Worm (Caenorhabditis elegans) whole organism, L2 larva: ENCODE data around the gene clec-196.
A peak's percentile ranks its signal among the peaks of the same experiment; 100 is the strongest.

ENCODE experiments used
- C34F6.9 ChIP-seq: fragments of 150-350 bp; optimal IDR thresholded peaks from 2 replicates; lab custom pipeline; 2014; ENCODE audit warnings: missing biosample characterization, missing genetic modification characterization
- F13H6.1 ChIP-seq: sonication (generic microtip); optimal IDR thresholded peaks from 2 replicates; lab custom pipeline; 2016; ENCODE audit warnings: missing genetic modification characterization, missing compliant biosample characterization
- Y55F3AM.14 ChIP-seq: fragments of 200-800 bp; sonication (Bioruptor generic); optimal IDR thresholded peaks from 2 replicates; lab custom pipeline; 2018; ENCODE audit warnings: mild to moderate bottlenecking, missing genetic modification characterization, missing compliant biosample characterization
- ZK546.5 ChIP-seq: sonication (generic microtip); optimal IDR thresholded peaks from 2 replicates; lab custom pipeline; 2017; ENCODE audit warnings: missing biosample characterization, missing genetic modification characterization
- alr-1 ChIP-seq: fragments of 150-350 bp; optimal IDR thresholded peaks from 2 replicates; lab custom pipeline; 2014; ENCODE audit warnings: missing biosample characterization, missing genetic modification characterization
- aly-2 ChIP-seq: fragments of 150-350 bp; optimal IDR thresholded peaks from 2 replicates; lab custom pipeline; 2014; ENCODE audit warnings: missing biosample characterization, missing genetic modification characterization
- ama-1 ChIP-seq: fragments of 150-350 bp; optimal IDR thresholded peaks from 2 replicates; lab custom pipeline; 2018; ENCODE audit warnings: inconsistent platforms
- blmp-1 ChIP-seq: sonication (generic microtip); optimal IDR thresholded peaks from 2 replicates; lab custom pipeline; 2017; ENCODE audit warnings: missing genetic modification characterization, mild to moderate bottlenecking, missing compliant biosample characterization, antibody characterized with exemption, moderate library complexity; ENCODE audit not compliant: insufficient read depth
- ceh-16 ChIP-seq: fragments of 150-350 bp; optimal IDR thresholded peaks from 2 replicates; lab custom pipeline; 2014; ENCODE audit warnings: missing biosample characterization, missing genetic modification characterization
- egl-27 ChIP-seq: sonication (generic microtip); optimal IDR thresholded peaks from 3 replicates; lab custom pipeline; 2017; ENCODE audit warnings: missing biosample characterization, missing genetic modification reagents, missing genetic modification characterization
- elt-1 ChIP-seq: fragments of 150-350 bp; optimal IDR thresholded peaks from 2 replicates; lab custom pipeline; 2014; ENCODE audit warnings: missing biosample characterization, missing genetic modification characterization
- elt-3 ChIP-seq: sonication (generic microtip); optimal IDR thresholded peaks from 2 replicates; lab custom pipeline; 2017; ENCODE audit warnings: missing biosample characterization, missing genetic modification characterization
- fos-1 ChIP-seq: fragments of 150-350 bp; optimal IDR thresholded peaks from 2 replicates; lab custom pipeline; 2014; ENCODE audit warnings: missing biosample characterization, missing genetic modification characterization
- gmeb-1 ChIP-seq: fragments of 150-350 bp; optimal IDR thresholded peaks from 2 replicates; lab custom pipeline; 2014; ENCODE audit warnings: missing biosample characterization, missing genetic modification characterization
- lin-11 ChIP-seq: fragments of 150-350 bp; sonication (generic microtip); optimal IDR thresholded peaks from 2 replicates; lab custom pipeline; 2014; ENCODE audit warnings: missing biosample characterization, missing genetic modification characterization, inconsistent platforms, mixed read lengths
- lin-13 ChIP-seq: fragments of 150-350 bp; optimal IDR thresholded peaks from 2 replicates; lab custom pipeline; 2014; ENCODE audit warnings: missing biosample characterization, missing genetic modification reagents, missing genetic modification characterization
- lin-39 ChIP-seq: fragments of 150-350 bp; optimal IDR thresholded peaks from 2 replicates; lab custom pipeline; 2014; ENCODE audit warnings: missing biosample characterization, missing genetic modification reagents, missing genetic modification characterization
- lsy-2 ChIP-seq, 2 experiments: fragments of 150-350 bp in 1 of 2; sonication (generic microtip) in 1 of 2; optimal IDR thresholded peaks; 2 replicates each; lab custom pipeline; 2014 to 2017; ENCODE audit warnings: missing biosample characterization in 2 of 2, missing genetic modification characterization in 2 of 2
- mbf-1 ChIP-seq: sonication (generic microtip); optimal IDR thresholded peaks from 2 replicates; lab custom pipeline; 2017; ENCODE audit warnings: missing biosample characterization, missing genetic modification characterization
- mdl-1 ChIP-seq, 2 experiments: fragments of 150-350 bp in 1 of 2; sonication (generic microtip) in 1 of 2; optimal IDR thresholded peaks; 2 replicates each; lab custom pipeline; 2017; ENCODE audit warnings: missing biosample characterization in 2 of 2, missing genetic modification characterization in 2 of 2
- nhr-10 ChIP-seq: sonication (generic microtip); optimal IDR thresholded peaks from 2 replicates; lab custom pipeline; 2017; ENCODE audit warnings: missing biosample characterization, missing genetic modification characterization
- nhr-11 ChIP-seq: fragments of 150-350 bp; optimal IDR thresholded peaks from 2 replicates; lab custom pipeline; 2014; ENCODE audit warnings: missing biosample characterization, missing genetic modification characterization
- nhr-12 ChIP-seq: fragments of 150-350 bp; optimal IDR thresholded peaks from 2 replicates; lab custom pipeline; 2014; ENCODE audit warnings: missing biosample characterization, missing genetic modification characterization
- nhr-129 ChIP-seq: fragments of 150-350 bp; optimal IDR thresholded peaks from 2 replicates; lab custom pipeline; 2014; ENCODE audit warnings: missing biosample characterization, missing genetic modification characterization
- nhr-23 ChIP-seq: fragments of 150-350 bp; optimal IDR thresholded peaks from 2 replicates; lab custom pipeline; 2014; ENCODE audit warnings: missing biosample characterization, missing genetic modification reagents, missing genetic modification characterization
- skn-1 ChIP-seq: sonication (generic microtip); optimal IDR thresholded peaks from 2 replicates; lab custom pipeline; 2017; ENCODE audit warnings: missing biosample characterization, missing genetic modification characterization
- sma-9 ChIP-seq, 2 experiments: fragments of 150-350 bp in 1 of 2; sonication (generic microtip) in 1 of 2; optimal IDR thresholded peaks; 2 replicates each; lab custom pipeline; 2014 to 2016; ENCODE audit warnings: missing genetic modification characterization in 2 of 2, mild to moderate bottlenecking in 1 of 2, missing biosample characterization in 1 of 2, missing compliant biosample characterization in 1 of 2, missing genetic modification reagents in 1 of 2, moderate library complexity in 1 of 2
- snpc-4 ChIP-seq: fragments of 150-350 bp; optimal IDR thresholded peaks from 2 replicates; lab custom pipeline; 2014; ENCODE audit warnings: missing biosample characterization, missing genetic modification characterization
- unc-39 ChIP-seq: fragments of 150-350 bp; optimal IDR thresholded peaks from 2 replicates; lab custom pipeline; 2014; ENCODE audit warnings: missing biosample characterization, missing genetic modification characterization
- unc-55 ChIP-seq: fragments of 150-350 bp; sonication (generic microtip); optimal IDR thresholded peaks from 3 replicates; lab custom pipeline; 2014; ENCODE audit warnings: missing biosample characterization, missing genetic modification reagents, missing genetic modification characterization
- ztf-1 ChIP-seq: fragments of 200-800 bp; sonication (Bioruptor generic); conservative IDR thresholded peaks from 2 replicates; pipeline ENCODE4 v1.3.6; 2022; ENCODE audit warnings: missing genetic modification characterization, missing compliant biosample characterization
- ztf-11 ChIP-seq: sonication (generic microtip); optimal IDR thresholded peaks from 2 replicates; lab custom pipeline; 2017; ENCODE audit warnings: missing biosample characterization, missing genetic modification characterization
- ztf-4 ChIP-seq: fragments of 150-350 bp; optimal IDR thresholded peaks from 2 replicates; lab custom pipeline; 2014; ENCODE audit warnings: missing biosample characterization, missing genetic modification characterization

Gene clec-196

ce11 chrIV:17292350-17292749 is 15.6 kb downstream of the clec-196 start:
- TF ChIP-seq fos-1 (tag; lab: Kevin White, UChicago) (peak; percentile 23), elt-3 (tag; lab: Kevin White, UChicago) (no peak), nhr-129 (tag; lab: Kevin White, UChicago) (peak; percentile 43)
- TF ChIP-seq, all 48 proteins: peak for 2

- TF ChIP-seq unc-55 (GFP tag; lab: Kevin White, UChicago) (peak; percentile 11), egl-27 (no peak)
Observed at ce11 chrIV:17293068-17293467, 16.3 kb downstream of the clec-196 start.

ce11 chrIV:17293679-17294078 is 16.9 kb downstream of the clec-196 start:
- no peak for TF ChIP-seq sma-9 (GFP tag; optimal IDR thresholded peaks at IDR 0.05; lab: Kevin White, UChicago)
- TF ChIP-seq sma-9 (tag; optimal IDR thresholded peaks at IDR 0.05; lab: Kevin White, UChicago), result no peak
- TF ChIP-seq nhr-129 (tag; lab: Kevin White, UChicago), result peak; percentile 20
- TF ChIP-seq mbf-1 (tag; lab: Kevin White, UChicago), result no peak
- TF ChIP-seq gmeb-1 (tag; lab: Kevin White, UChicago), result no peak
- TF ChIP-seq C34F6.9 (tag; lab: Kevin White, UChicago), result peak; percentile 69
- TF ChIP-seq ama-1 (lab: Kevin White, UChicago), result no peak
- TF ChIP-seq snpc-4 (tag; lab: Kevin White, UChicago), result no peak
- no peak for TF ChIP-seq Y55F3AM.14 (GFP tag; lab: Kevin White, UChicago)
- no peak for TF ChIP-seq alr-1 (tag; lab: Kevin White, UChicago)
- TF ChIP-seq egl-27, result no peak
- no peak for TF ChIP-seq nhr-12 (tag; lab: Kevin White, UChicago)
- no peak for TF ChIP-seq lin-39 (tag; lab: Kevin White, UChicago)
- TF ChIP-seq blmp-1, result no peak
- no peak for TF ChIP-seq lin-13
- no peak for TF ChIP-seq ztf-1
- no peak for TF ChIP-seq lin-11 (tag; lab: Kevin White, UChicago)
- TF ChIP-seq unc-55 (GFP tag; lab: Kevin White, UChicago), result peak; percentile 72
- TF ChIP-seq ceh-16 (tag; lab: Kevin White, UChicago), result no peak
- TF ChIP-seq nhr-10 (tag; lab: Kevin White, UChicago), result no peak

DNA sequence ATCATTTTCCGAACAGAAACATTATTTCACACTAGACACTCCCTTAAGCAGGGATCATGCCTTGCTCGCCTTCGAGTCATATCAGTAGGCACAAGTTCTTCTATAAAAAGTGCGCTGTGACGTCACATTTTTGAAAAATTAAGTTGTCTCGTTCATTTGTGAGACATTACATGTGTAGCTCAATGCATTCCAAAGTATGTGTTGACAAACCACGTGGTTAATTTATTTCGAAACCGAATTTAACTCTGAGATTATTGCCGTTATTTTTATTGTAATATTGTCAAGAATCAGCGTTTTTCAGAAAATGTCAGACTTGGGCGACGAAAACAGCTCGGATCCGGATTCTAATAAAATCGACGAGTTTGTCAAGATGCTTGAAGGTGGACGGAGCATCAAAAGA is 17.7 kb downstream of the clec-196 start, which contains the start of gene T28F3.5:
Gene T28F3.5 (plus strand): TSS at position 301 of the 400 bp plus-strand sequence.
- TF ChIP-seq elt-1 (tag; lab: Kevin White, UChicago), result no peak
- no peak for TF ChIP-seq egl-27
- no peak for TF ChIP-seq ZK546.5 (tag; lab: Kevin White, UChicago)
- no peak for TF ChIP-seq ama-1 (lab: Kevin White, UChicago)
- TF ChIP-seq alr-1 (tag; lab: Kevin White, UChicago), result no peak
- no peak for TF ChIP-seq ztf-4 (tag; lab: Kevin White, UChicago)

DNA sequence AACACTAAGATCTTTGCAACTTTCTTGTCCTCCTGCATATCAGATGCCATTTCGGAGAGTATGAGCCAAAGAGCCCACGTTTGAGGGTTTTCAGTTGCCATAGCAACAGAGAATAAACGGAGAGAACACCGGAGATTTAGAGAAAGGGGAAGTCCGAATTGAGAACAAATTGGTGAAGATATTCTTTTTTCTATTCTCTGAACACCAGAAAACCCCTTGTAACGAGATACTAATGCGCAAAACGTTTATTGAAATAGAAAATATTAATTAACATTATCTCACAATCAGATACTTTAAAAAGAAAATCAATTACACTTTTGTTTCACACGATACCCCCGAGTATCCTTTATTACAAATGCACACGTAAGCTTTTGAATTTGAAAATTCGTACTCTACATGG is 25.2 kb downstream of the clec-196 start, which contains the start of gene ifta-2:
Gene ifta-2 (minus strand): TSS at position 101 of the 400 bp plus-strand sequence.
- TF ChIP-seq F13H6.1 (tag; lab: Kevin White, UChicago) (no peak), ztf-11 (tag; lab: Kevin White, UChicago) (no peak), lsy-2 (tag; optimal IDR thresholded peaks at IDR 0.05; lab: Kevin White, UChicago) (no peak), aly-2 (tag; lab: Kevin White, UChicago) (no peak), unc-39 (tag; lab: Kevin White, UChicago) (no peak), egl-27 (no peak), skn-1 (tag; lab: Kevin White, UChicago) (no peak), sma-9 (GFP tag; optimal IDR thresholded peaks at IDR 0.05; lab: Kevin White, UChicago) (no peak), sma-9 (tag; optimal IDR thresholded peaks at IDR 0.05; lab: Kevin White, UChicago) (no peak), nhr-11 (tag; lab: Kevin White, UChicago) (no peak), mdl-1 (tag; optimal IDR thresholded peaks at IDR 0.05; lab: Kevin White, UChicago) (no peak), mbf-1 (tag; lab: Kevin White, UChicago) (no peak), Y55F3AM.14 (GFP tag; lab: Kevin White, UChicago) (no peak), nhr-23 (tag; lab: Kevin White, UChicago) (no peak), elt-1 (tag; lab: Kevin White, UChicago) (no peak), ztf-1 (no peak), nhr-10 (tag; lab: Kevin White, UChicago) (no peak)
